Worm (Caenorhabditis elegans): ENCODE results near the gene B0348.1.
A peak's percentile ranks its signal among the peaks of the same experiment; 100 is the strongest.

The B0348.1 gene

DNA sequence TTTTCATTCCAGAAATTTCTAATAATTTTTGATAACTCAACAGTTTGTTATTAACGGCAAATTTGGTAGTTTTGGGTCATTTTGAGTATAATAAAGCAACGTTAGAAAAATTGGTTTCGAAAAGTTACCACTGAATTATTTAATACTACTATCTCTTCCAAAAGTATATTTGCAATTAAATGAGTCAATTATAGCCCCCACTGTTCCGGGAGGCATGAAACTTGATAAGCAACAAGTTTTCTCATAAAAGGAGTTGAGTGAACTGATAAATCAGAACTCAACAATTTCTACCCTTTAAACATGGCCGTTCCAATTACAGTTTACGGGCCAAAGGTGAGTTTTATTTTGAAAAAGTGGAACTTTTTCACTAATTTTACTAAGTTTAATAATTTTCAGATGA lies at the start of gene B0348.1:
Gene B0348.1, plus strand, starts transcription at position 301 of the 400 bp plus-strand sequence.
- TF ChIP-seq lin-15B (tag; optimal IDR thresholded peaks at IDR 0.05), result no peak
- TF ChIP-seq pqm-1 (tag; optimal IDR thresholded peaks at IDR 0.05), result no peak

ce11 chrV:1335-1734 lies 47.4 kb upstream of the B0348.1 start, which contains the start of gene idpp-2:
Gene idpp-2, plus strand, starts transcription at chrV:1635.
- TF ChIP-seq sea-2 (GFP tag; optimal IDR thresholded peaks at IDR 0.05) (no peak), ceh-9 (tag; optimal IDR thresholded peaks at IDR 0.05) (no peak)

- TF ChIP-seq ama-1 (optimal IDR thresholded peaks at IDR 0.05) (peak; percentile 63), nhr-23 (tag; optimal IDR thresholded peaks at IDR 0.05) (no peak), ZK546.5 (tag; optimal IDR thresholded peaks at IDR 0.05) (no peak), zag-1 (tag; optimal IDR thresholded peaks at IDR 0.05) (no peak), snpc-4 (tag; optimal IDR thresholded peaks at IDR 0.05) (no peak), ztf-11 (tag; optimal IDR thresholded peaks at IDR 0.05) (no peak)
These were observed 42.5 kb upstream of the B0348.1 start for ce11 chrV:6271-6670.

DNA sequence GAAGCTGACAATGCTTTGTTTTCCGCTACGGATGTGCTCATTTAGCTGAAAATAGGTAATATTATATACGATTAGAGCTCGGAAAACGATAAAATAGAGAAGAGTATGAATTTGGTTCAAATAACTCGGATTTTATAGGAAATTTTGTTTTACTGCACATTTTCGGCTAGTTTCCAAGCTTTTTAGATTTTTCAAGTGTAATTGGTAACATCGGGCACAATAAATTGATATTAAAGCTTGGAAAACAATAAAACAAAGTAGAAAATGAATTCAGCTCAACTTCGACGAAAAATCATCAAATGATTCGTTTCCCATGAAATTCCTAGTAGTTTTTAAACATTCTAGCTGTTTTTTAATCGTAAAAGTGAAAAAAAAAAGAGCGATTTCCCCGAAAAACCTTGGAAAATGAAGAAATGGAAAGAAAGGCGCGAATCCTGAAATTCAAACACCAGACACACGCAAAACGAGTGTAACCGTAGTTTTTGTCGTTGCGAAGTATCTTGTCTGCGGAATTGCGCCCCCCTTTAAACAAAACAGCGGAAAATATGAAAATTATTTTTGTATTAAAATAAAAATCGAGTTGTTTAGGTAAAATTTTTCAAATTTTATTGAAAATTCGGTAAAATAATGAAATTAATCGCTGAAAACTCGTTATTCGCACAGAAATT lies 40.8 kb upstream of the B0348.1 start, which contains the start of gene ife-3:
Gene ife-3, minus strand, starts transcription at position 51 of the 668 bp plus-strand sequence.
- TF ChIP-seq nhr-25 (tag; optimal IDR thresholded peaks at IDR 0.05), result peak; percentile 27
- peak; percentile 86 for TF ChIP-seq nfya-1 (tag; optimal IDR thresholded peaks at IDR 0.05; ENCODE audit: insufficient read depth)
- TF ChIP-seq zag-1 (tag; optimal IDR thresholded peaks at IDR 0.05), result no peak
- TF ChIP-seq pha-4 (tag; optimal IDR thresholded peaks at IDR 0.05), result peak; percentile 75
- TF ChIP-seq nhr-12 (tag; optimal IDR thresholded peaks at IDR 0.05), result no peak
- TF ChIP-seq fkh-2 (tag; optimal IDR thresholded peaks at IDR 0.05), result no peak
- TF ChIP-seq lin-15B (tag; optimal IDR thresholded peaks at IDR 0.05), result peak; percentile 64
- TF ChIP-seq fkh-10 (GFP tag; optimal IDR thresholded peaks at IDR 0.05), result no peak
- TF ChIP-seq nhr-43 (tag; optimal IDR thresholded peaks at IDR 0.05; ENCODE audit: poor library complexity, severe bottlenecking), result peak; percentile 16
- TF ChIP-seq nhr-23 (tag; optimal IDR thresholded peaks at IDR 0.05), result peak; percentile 68
- peak; percentile 89 for TF ChIP-seq ama-1 (optimal IDR thresholded peaks at IDR 0.05)
- peak; percentile 29 for TF ChIP-seq lin-39 (tag; optimal IDR thresholded peaks at IDR 0.05)
- no peak for TF ChIP-seq elt-3 (tag; optimal IDR thresholded peaks at IDR 0.05)

DNA sequence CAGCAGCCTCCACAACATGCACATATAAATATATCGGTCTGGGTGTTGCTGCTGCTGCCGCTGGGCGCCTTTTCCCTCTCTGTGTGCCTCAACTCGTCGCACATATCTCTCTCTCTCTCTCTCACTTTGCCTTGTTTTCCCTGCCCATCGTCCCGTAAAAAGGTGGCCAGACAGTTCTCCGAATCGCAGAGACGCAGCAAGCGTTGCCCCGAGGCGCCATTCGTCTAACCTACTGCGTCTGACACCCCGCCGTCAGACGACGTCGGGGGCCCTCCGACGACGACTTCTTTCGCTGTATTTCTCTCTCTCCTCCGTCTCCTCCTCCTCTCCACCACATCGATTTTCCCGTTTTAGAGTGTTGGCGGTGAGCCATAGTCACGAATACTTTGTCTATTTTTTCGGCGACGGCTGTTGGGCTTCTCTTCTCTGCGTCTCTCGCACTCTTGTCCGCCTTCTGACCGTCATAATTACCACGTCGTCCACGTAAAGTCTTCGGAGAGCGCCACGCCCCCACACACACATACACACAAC lies 39.9 kb upstream of the B0348.1 start, which contains the start of gene B0348.10:
Gene B0348.10, minus strand, starts transcription at position 24 of the 531 bp plus-strand sequence.
- TF ChIP-seq nhr-12 (tag; optimal IDR thresholded peaks at IDR 0.05) (no peak), nhr-76 (tag; optimal IDR thresholded peaks at IDR 0.05) (no peak), egl-27 (tag; optimal IDR thresholded peaks at IDR 0.05) (no peak), ceh-16 (tag; optimal IDR thresholded peaks at IDR 0.05) (no peak), nhr-77 (tag; optimal IDR thresholded peaks at IDR 0.05) (no peak), lin-15B (tag; optimal IDR thresholded peaks at IDR 0.05) (peak; percentile 56), elt-2 (tag; optimal IDR thresholded peaks at IDR 0.05) (peak; percentile 49), fkh-10 (GFP tag; optimal IDR thresholded peaks at IDR 0.05) (peak; percentile 45), nhr-11 (tag; optimal IDR thresholded peaks at IDR 0.05) (no peak), nhr-25 (tag; optimal IDR thresholded peaks at IDR 0.05) (peak; percentile 66), ceh-28 (tag; optimal IDR thresholded peaks at IDR 0.05) (peak; percentile 77), elt-1 (tag; optimal IDR thresholded peaks at IDR 0.05) (no peak), ztf-11 (tag; optimal IDR thresholded peaks at IDR 0.05) (no peak), nhr-28 (tag; optimal IDR thresholded peaks at IDR 0.05) (no peak), unc-62 (GFP tag; optimal IDR thresholded peaks at IDR 0.05) (peak; percentile 65), ama-1 (optimal IDR thresholded peaks at IDR 0.05) (peak; percentile 64), nhr-43 (tag; optimal IDR thresholded peaks at IDR 0.05; ENCODE audit: poor library complexity, severe bottlenecking) (peak; percentile 35), pha-4 (tag; optimal IDR thresholded peaks at IDR 0.05) (peak; percentile 51), fos-1 (tag; optimal IDR thresholded peaks at IDR 0.05) (peak; percentile 31), pqm-1 (tag; optimal IDR thresholded peaks at IDR 0.05) (no peak), ceh-82 (tag; optimal IDR thresholded peaks at IDR 0.05) (peak; percentile 15), tbx-2 (tag; optimal IDR thresholded peaks at IDR 0.05) (peak; percentile 63), eor-1 (tag; optimal IDR thresholded peaks at IDR 0.05) (no peak), lsy-12 (tag; optimal IDR thresholded peaks at IDR 0.05) (peak; percentile 48), R02D3.7 (tag; optimal IDR thresholded peaks at IDR 0.05) (peak; percentile 18), fkh-2 (tag; optimal IDR thresholded peaks at IDR 0.05) (peak; percentile 69), ceh-9 (tag; optimal IDR thresholded peaks at IDR 0.05) (no peak), zag-1 (tag; optimal IDR thresholded peaks at IDR 0.05) (peak; percentile 30), nhr-67 (tag; optimal IDR thresholded peaks at IDR 0.05) (no peak), skn-1 (tag; optimal IDR thresholded peaks at IDR 0.05) (no peak), nfya-1 (tag; optimal IDR thresholded peaks at IDR 0.05; ENCODE audit: insufficient read depth) (peak; percentile 75), unc-39 (tag; optimal IDR thresholded peaks at IDR 0.05) (no peak), aly-2 (tag; optimal IDR thresholded peaks at IDR 0.05) (no peak), jun-1 (tag; optimal IDR thresholded peaks at IDR 0.05) (peak; percentile 13), nhr-23 (tag; optimal IDR thresholded peaks at IDR 0.05) (no peak), snpc-4 (tag; optimal IDR thresholded peaks at IDR 0.05) (no peak), sea-2 (GFP tag; optimal IDR thresholded peaks at IDR 0.05) (peak; percentile 62), mdl-1 (tag; optimal IDR thresholded peaks at IDR 0.05) (no peak)

All from whole organism, L3 larva.